Worm (Caenorhabditis elegans): ENCODE results near the gene C26B2.2.
A peak's percentile ranks its signal among the peaks of the same experiment; 100 is the strongest.

C26B2.2 gene

DNA sequence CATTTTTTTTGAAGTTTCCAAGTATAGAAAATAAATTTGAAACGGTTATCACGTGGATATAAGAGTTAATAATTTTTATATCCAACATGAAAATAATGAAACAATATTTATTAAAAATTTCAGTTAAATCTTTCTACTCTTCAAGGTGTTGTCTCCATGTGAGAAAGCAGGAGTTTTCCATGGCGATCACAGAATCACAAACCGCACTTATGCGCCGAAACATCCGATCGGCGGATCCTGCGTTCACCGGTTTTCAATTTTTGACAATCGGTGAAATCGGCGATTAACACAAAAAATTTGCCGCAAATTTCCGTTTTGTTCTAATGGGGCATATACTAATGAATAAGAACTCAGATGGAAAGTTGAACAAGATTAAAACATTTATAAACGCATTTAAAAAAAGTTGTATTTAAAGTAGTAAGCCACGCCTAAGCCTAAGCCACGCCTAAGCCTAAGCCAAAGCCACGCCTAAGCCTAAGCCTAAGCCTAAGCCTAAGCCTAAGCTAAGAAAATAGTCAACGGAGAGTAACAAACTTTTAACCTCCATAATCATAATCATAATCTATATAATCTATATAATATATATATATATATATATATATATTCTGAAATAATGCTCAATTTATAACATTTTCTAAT is at the start of gene C26B2.2:
Gene C26B2.2 (minus strand): TSS at position 88 of the 639 bp plus-strand sequence.
- TF ChIP-seq skn-1 (tag; optimal IDR thresholded peaks at IDR 0.05) (no peak), unc-62 (GFP tag; optimal IDR thresholded peaks at IDR 0.05 in 1 of 2) (peak in 1 of 2 experiments; percentile 90), unc-62 (tag; optimal IDR thresholded peaks at IDR 0.05) (no peak)

- TF ChIP-seq Y5F2A.4 (GFP tag; optimal IDR thresholded peaks at IDR 0.05), result no peak
- no peak for TF ChIP-seq pqm-1 (tag; optimal IDR thresholded peaks at IDR 0.05)
- no peak for TF ChIP-seq daf-12 (tag; optimal IDR thresholded peaks at IDR 0.05)
- TF ChIP-seq jun-1 (tag; optimal IDR thresholded peaks at IDR 0.05), result no peak
- TF ChIP-seq daf-19 (GFP tag; conservative IDR thresholded peaks at IDR 0.05), result no peak
Measured at ce11 chrIV:8070934-8071333, 49.0 kb upstream of the C26B2.2 start.

DNA sequence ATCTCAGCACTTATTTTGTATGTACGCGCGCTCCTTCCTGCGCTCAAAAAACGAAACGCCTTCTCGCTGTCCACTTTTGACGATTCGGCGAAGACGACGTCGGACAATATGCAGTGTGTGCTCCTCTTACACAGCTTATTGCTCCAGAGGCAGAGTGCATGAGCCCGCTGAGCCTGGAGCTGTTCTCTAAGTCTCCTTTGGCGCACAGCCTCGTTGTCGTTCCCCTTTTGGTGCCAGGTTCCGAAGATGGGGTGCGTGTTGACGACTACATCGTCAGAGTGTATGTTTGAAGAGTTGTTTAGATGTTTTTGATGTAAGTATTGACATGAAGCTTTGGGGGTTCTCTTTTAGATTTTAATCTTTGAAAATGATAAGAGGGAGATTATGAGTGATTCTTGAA is 48.4 kb upstream of the C26B2.2 start:
- TF ChIP-seq unc-62 (GFP tag; optimal IDR thresholded peaks at IDR 0.05 in 1 of 2) (peak in 1 of 2 experiments; percentile 39), unc-62 (tag; optimal IDR thresholded peaks at IDR 0.05) (no peak), lim-7 (GFP tag; IDR thresholded peaks at IDR 0.05) (0 out of 2 replicates have a peak, but pooled peaks have one; percentile 45), hlh-11 (tag; optimal IDR thresholded peaks at IDR 0.05) (no peak), mdl-1 (tag; optimal IDR thresholded peaks at IDR 0.05) (no peak), set-16 (GFP tag; IDR thresholded peaks at IDR 0.05) (0 out of 2 replicates have a peak, but pooled peaks have one; percentile 18), zip-2 (tag; optimal IDR thresholded peaks at IDR 0.05) (no peak), aha-1 (tag) (peak; percentile 21), Y48G9A.11 (GFP tag; IDR thresholded peaks at IDR 0.05) (no peak), skn-1 (tag; optimal IDR thresholded peaks at IDR 0.05) (no peak), arid-1 (GFP tag; conservative IDR thresholded peaks at IDR 0.05) (no peak), dmd-6 (GFP tag; IDR thresholded peaks at IDR 0.05) (no peak), lir-3 (tag; optimal IDR thresholded peaks at IDR 0.05) (no peak), fos-1 (tag; optimal IDR thresholded peaks at IDR 0.05) (no peak), R02D3.7 (tag; optimal IDR thresholded peaks at IDR 0.05) (no peak), dpl-1 (GFP tag; optimal IDR thresholded peaks at IDR 0.05) (no peak), rbr-2 (tag; optimal IDR thresholded peaks at IDR 0.05) (peak; percentile 17), dmd-8 (GFP tag; IDR thresholded peaks at IDR 0.05) (no peak), ceh-62 (tag; optimal IDR thresholded peaks at IDR 0.05) (no peak), mes-2 (tag; optimal IDR thresholded peaks at IDR 0.05; ENCODE audit: poor library complexity, severe bottlenecking) (no peak), ceh-28 (tag; optimal IDR thresholded peaks at IDR 0.05) (no peak), Y5F2A.4 (GFP tag; optimal IDR thresholded peaks at IDR 0.05) (no peak), hif-1 (tag; optimal IDR thresholded peaks at IDR 0.05) (no peak), nhr-11 (tag; optimal IDR thresholded peaks at IDR 0.05) (no peak), lin-39 (tag; optimal IDR thresholded peaks at IDR 0.05) (no peak), daf-8 (GFP tag; IDR thresholded peaks at IDR 0.05) (no peak), mdt-29 (GFP tag; IDR thresholded peaks at IDR 0.05) (no peak), dve-1 (tag; optimal IDR thresholded peaks at IDR 0.05; ENCODE audit: insufficient read depth) (no peak), sdz-12 (GFP tag; optimal IDR thresholded peaks at IDR 0.05) (no peak), nhr-48 (tag; optimal IDR thresholded peaks at IDR 0.05) (no peak), madf-9 (GFP tag; conservative IDR thresholded peaks at IDR 0.05) (no peak), nhr-25 (tag; optimal IDR thresholded peaks at IDR 0.05; ENCODE audit: borderline replicate concordance, insufficient read depth) (no peak), T20F7.1 (GFP tag; optimal IDR thresholded peaks at IDR 0.05) (no peak), tra-1 (GFP tag; IDR thresholded peaks at IDR 0.05) (no peak), nhr-111 (GFP tag; optimal IDR thresholded peaks at IDR 0.05) (no peak), ZK546.5 (tag; optimal IDR thresholded peaks at IDR 0.05) (no peak), lsy-2 (tag; optimal IDR thresholded peaks at IDR 0.05) (no peak), mxl-3 (GFP tag; optimal IDR thresholded peaks at IDR 0.05) (no peak), fkh-10 (GFP tag; optimal IDR thresholded peaks at IDR 0.05) (peak; percentile 53), mep-1 (tag; optimal IDR thresholded peaks at IDR 0.05) (peak; percentile 4)
